Worm (Caenorhabditis elegans): Measurements from ENCODE around the gene lron-14.

The lron-14 gene

DNA sequence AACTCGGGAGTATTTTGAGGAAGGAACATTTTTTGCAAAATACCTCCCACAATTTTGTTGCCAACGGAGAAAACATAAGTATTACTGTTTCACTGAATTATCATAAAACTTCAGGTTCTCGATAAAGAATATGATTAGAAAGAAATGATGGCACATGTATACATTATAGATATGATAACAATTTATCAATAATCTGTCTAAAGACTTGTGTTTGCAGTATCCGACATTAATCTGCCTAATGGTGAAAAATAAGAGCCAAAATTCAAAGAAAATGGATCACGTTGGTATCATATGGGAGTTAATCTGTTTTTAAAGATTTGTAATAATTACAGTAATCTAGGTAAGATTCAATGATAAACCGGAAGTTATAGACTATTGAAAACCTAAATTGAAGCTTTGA, 45.8 kb downstream of the lron-14 start:
- no peak for TF ChIP-seq ZK337.2 (GFP tag; IDR thresholded peaks at IDR 0.05)
- TF ChIP-seq nhr-25 (tag; optimal IDR thresholded peaks at IDR 0.05; ENCODE audit: borderline replicate concordance, insufficient read depth): no peak
- TF ChIP-seq nhr-48 (tag; optimal IDR thresholded peaks at IDR 0.05): no peak

DNA sequence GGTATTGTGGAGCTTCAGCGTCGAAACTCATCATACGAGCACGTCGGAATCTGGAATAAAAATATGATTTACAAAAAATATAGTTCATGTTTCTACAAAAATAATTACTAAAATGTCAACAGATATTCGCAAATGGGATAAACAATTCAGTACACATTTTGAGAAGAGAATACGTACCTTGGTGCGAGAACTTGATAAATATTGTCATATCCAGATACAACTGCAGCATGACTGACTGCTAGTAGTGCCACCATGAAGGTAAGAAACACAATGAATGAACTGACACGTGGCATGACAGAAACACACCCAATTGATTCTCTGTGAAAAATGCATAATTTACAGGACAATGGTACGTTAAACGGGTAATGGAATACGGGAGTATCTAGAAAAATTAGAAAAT, 47.8 kb downstream of the lron-14 start, which contains the start of gene nlp-35:
Gene nlp-35 (minus strand): TSS at position 319 of the 400 bp plus-strand sequence.
- TF ChIP-seq mdt-29 (GFP tag; IDR thresholded peaks at IDR 0.05): 0 out of 2 replicates have a peak, but pooled peaks have one; percentile 52
- TF ChIP-seq R02D3.7 (tag; optimal IDR thresholded peaks at IDR 0.05): no peak
- TF ChIP-seq zfp-3 (GFP tag; conservative IDR thresholded peaks at IDR 0.05): 0 out of 2 replicates have a peak, but pooled peaks have one; percentile 63

DNA sequence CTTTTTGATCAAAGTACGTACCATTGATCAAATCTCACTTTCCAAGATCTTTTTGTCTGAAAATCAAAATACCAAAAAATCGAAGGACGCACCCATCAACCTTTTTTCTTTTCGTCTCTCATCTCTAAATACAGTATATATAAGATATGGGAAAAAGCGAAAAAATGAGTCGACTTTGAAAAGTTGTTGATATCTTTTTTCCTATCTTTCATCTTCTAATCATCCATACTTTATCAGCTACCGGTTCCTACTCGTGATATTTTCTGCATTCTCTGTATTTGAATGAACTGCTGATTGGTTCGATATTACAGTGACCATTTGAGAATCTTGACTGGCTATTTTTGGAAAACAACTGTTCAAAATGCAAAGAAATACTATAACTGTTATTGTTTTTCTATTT, 49.6 kb downstream of the lron-14 start, which contains the start of gene C33A12.19:
Gene C33A12.19 (plus strand): TSS at position 169 of the 400 bp plus-strand sequence.
- TF ChIP-seq nhr-11 (tag; optimal IDR thresholded peaks at IDR 0.05) (no peak), hlh-11 (tag; optimal IDR thresholded peaks at IDR 0.05) (peak; percentile 50), spr-3 (GFP tag; optimal IDR thresholded peaks at IDR 0.05) (no peak), attf-4 (tag; optimal IDR thresholded peaks at IDR 0.05) (no peak), Y5F2A.4 (GFP tag; optimal IDR thresholded peaks at IDR 0.05) (no peak), dmd-6 (GFP tag; IDR thresholded peaks at IDR 0.05) (peak; percentile 36), cey-2 (tag; optimal IDR thresholded peaks at IDR 0.05; ENCODE audit: borderline replicate concordance, insufficient read depth) (peak; percentile 20), pqm-1 (tag; optimal IDR thresholded peaks at IDR 0.05) (no peak), saeg-2 (GFP tag; IDR thresholded peaks at IDR 0.05) (no peak), nhr-28 (tag; optimal IDR thresholded peaks at IDR 0.05) (peak; percentile 56), fos-1 (tag; optimal IDR thresholded peaks at IDR 0.05) (no peak), set-16 (GFP tag; IDR thresholded peaks at IDR 0.05) (no peak), mdl-1 (tag; optimal IDR thresholded peaks at IDR 0.05) (peak in 1 of 2 experiments; percentile 74), nhr-10 (tag; optimal IDR thresholded peaks at IDR 0.05) (no peak), ceh-62 (tag; optimal IDR thresholded peaks at IDR 0.05) (no peak), tag-97 (GFP tag; IDR thresholded peaks at IDR 0.05) (no peak), dmd-8 (GFP tag; IDR thresholded peaks at IDR 0.05) (no peak), dve-1 (tag; optimal IDR thresholded peaks at IDR 0.05; ENCODE audit: insufficient read depth) (peak; percentile 34), T20F7.1 (GFP tag; optimal IDR thresholded peaks at IDR 0.05) (no peak), zip-11 (GFP tag; IDR thresholded peaks at IDR 0.05) (no peak), ztf-7 (tag; optimal IDR thresholded peaks at IDR 0.05) (no peak), ama-1 (optimal IDR thresholded peaks at IDR 0.05) (no peak), F44E2.7 (GFP tag; IDR thresholded peaks at IDR 0.05) (no peak), zfp-2 (tag; optimal IDR thresholded peaks at IDR 0.05) (no peak), fkh-10 (GFP tag; optimal IDR thresholded peaks at IDR 0.05) (no peak), lsy-2 (tag; optimal IDR thresholded peaks at IDR 0.05) (peak in 1 of 2 experiments; percentile 37), unc-62 (GFP tag; optimal IDR thresholded peaks at IDR 0.05 in 1 of 2) (peak in 1 of 2 experiments; percentile 88), unc-62 (tag; optimal IDR thresholded peaks at IDR 0.05) (no peak), nhr-48 (tag; optimal IDR thresholded peaks at IDR 0.05) (no peak), nhr-77 (tag; optimal IDR thresholded peaks at IDR 0.05) (peak; percentile 19), mxl-3 (GFP tag; optimal IDR thresholded peaks at IDR 0.05) (no peak), ceh-82 (tag; optimal IDR thresholded peaks at IDR 0.05) (no peak), F26F4.8 (GFP tag; conservative IDR thresholded peaks at IDR 0.05) (no peak), hlh-30 (tag; optimal IDR thresholded peaks at IDR 0.05; ENCODE audit: insufficient read depth) (peak; percentile 53), egl-27 (tag; optimal IDR thresholded peaks at IDR 0.05) (no peak), nhr-6 (tag; optimal IDR thresholded peaks at IDR 0.05) (no peak), dpl-1 (GFP tag; optimal IDR thresholded peaks at IDR 0.05) (no peak), ZK337.2 (GFP tag; IDR thresholded peaks at IDR 0.05) (no peak), lin-39 (tag; optimal IDR thresholded peaks at IDR 0.05) (no peak), nhr-111 (GFP tag; optimal IDR thresholded peaks at IDR 0.05) (no peak), spr-1 (tag; optimal IDR thresholded peaks at IDR 0.05) (no peak), zfp-3 (GFP tag; conservative IDR thresholded peaks at IDR 0.05) (no peak), nhr-102 (tag; optimal IDR thresholded peaks at IDR 0.05) (no peak), nhr-237 (tag; optimal IDR thresholded peaks at IDR 0.05) (no peak), lim-7 (GFP tag; IDR thresholded peaks at IDR 0.05) (no peak)
